Worm (Caenorhabditis elegans) whole organism, midembryonic: ENCODE results near the gene T09A12.8.

Source experiments
- flt-1 ChIP-seq: fragments of 200-800 bp; sonication (Bioruptor generic); IDR thresholded peaks from 2 replicates; pipeline ENCODE4 v1.3.6; 2022; ENCODE audit warnings: missing genetic modification characterization, missing compliant biosample characterization
- klf-2 ChIP-seq: fragments of 200-800 bp; sonication (Bioruptor generic); conservative IDR thresholded peaks from 2 replicates; pipeline ENCODE4 v1.3.6; 2022; ENCODE audit warnings: missing genetic modification reagents, missing genetic modification characterization, missing compliant biosample characterization

DNA sequence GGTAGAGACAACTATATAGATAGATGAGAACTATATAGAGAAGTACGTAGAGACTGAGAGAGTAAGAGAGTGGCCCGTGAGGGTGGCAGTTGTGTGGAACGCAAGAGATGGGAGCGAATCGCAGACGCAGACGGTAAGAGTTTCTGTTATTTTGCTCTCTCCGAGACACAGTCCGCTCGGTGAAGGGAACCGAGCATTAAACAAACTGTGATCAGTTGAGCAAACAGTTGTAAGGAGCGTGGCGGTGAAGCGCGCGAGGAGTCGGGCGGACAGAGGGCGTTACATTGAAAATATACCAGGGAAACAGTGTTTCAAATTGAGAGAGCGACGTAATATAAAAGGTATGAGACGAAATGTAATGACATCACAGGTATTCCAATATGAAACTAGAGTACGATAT is 14.0 kb downstream of the T09A12.8 start:
- TF ChIP-seq flt-1 (GFP tag; lab: Robert Waterston, UW) (0 out of 2 replicates have a peak, but pooled peaks have one; percentile 28), klf-2 (no peak)
